Worm (Caenorhabditis elegans) whole organism, young adult: ENCODE data around the gene H10E21.4.

Experiments
- K11D2.4 ChIP-seq: fragments of 200-800 bp; sonication (Bioruptor generic); IDR thresholded peaks from 2 replicates; pipeline ENCODE4 v1.3.6; 2022; ENCODE audit warnings: missing genetic modification reagents, missing genetic modification characterization, missing compliant biosample characterization
- atf-7 ChIP-seq: sonication (generic microtip); optimal IDR thresholded peaks from 2 replicates; lab custom pipeline; 2017; ENCODE audit warnings: mild to moderate bottlenecking, missing genetic modification characterization, missing compliant biosample characterization
- lin-54 ChIP-seq: fragments of 200-800 bp; sonication (Bioruptor generic); optimal IDR thresholded peaks from 2 replicates; lab custom pipeline; 2018; ENCODE audit warnings: mild to moderate bottlenecking, missing genetic modification characterization, missing compliant biosample characterization
- unc-62 ChIP-seq: fragments of 150-350 bp; optimal IDR thresholded peaks from 2 replicates; lab custom pipeline; 2014; ENCODE audit warnings: missing biosample characterization, missing genetic modification reagents, missing genetic modification characterization
- ztf-18 ChIP-seq: sonication (generic microtip); optimal IDR thresholded peaks from 2 replicates; lab custom pipeline; 2016; ENCODE audit warnings: missing genotype, mild to moderate bottlenecking, missing genetic modification characterization, missing compliant biosample characterization

ce11 chrIII:61045-61444 is 41.6 kb upstream of the H10E21.4 start, which contains the start of gene btb-5:
- no peak for TF ChIP-seq unc-62 (GFP tag; lab: Kevin White, UChicago)
- no peak for TF ChIP-seq K11D2.4 (GFP tag; lab: Robert Waterston, UW)
- no peak for TF ChIP-seq ztf-18 (tag; lab: Kevin White, UChicago)
- TF ChIP-seq lin-54: no peak
- no peak for TF ChIP-seq atf-7 (tag; lab: Kevin White, UChicago)
